In the genomic region with DNA sequence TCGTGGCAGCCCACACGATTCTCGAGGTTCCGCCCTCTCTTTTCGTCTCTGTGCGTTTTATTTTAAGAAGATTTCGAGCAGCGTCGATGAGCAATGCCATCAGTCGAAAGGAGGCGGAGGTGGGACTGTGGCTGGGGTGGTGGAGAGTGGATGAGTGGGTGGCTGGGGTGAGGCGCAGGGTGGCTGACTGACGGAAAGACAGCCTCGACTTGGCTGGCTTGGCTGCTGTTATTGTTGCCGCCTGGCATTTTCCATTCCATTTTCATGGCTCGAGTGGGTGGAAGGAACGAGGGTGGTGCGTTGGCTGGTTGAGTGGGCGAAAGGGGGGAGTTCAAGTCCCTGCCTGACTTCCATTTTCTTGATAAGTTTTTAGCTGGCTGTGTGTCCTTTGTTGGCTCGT, we compare ENCODE assay signal across 1 fruit fly cellular context.
TF ChIP-seq lines count a peak whose summit lies in the region.

No protein-coding gene starts in this region.

TF ChIP-seq in whole organism, embryonic, 481 proteins besides CTCF, POLR2A, EP300 and RAD21 (continued from another document and continues in another):
- peak; percentile 91 for TF ChIP-seq CG10543 (GFP tag; optimal IDR thresholded peaks at IDR 0.05; lab: Kevin White, UChicago)
- TF ChIP-seq pfk (GFP tag; optimal IDR thresholded peaks at IDR 0.05; lab: Kevin White, UChicago): no peak
- no peak for TF ChIP-seq CG14860 (GFP tag; IDR thresholded peaks at IDR 0.05; lab: Robert Waterston, UW; ENCODE audit: partially characterized antibody)
- no peak for TF ChIP-seq CG10366 (GFP tag; IDR thresholded peaks at IDR 0.05; lab: Robert Waterston, UW)
- TF ChIP-seq fd64A (GFP tag; optimal IDR thresholded peaks at IDR 0.05; lab: Kevin White, UChicago): no peak
- no peak for TF ChIP-seq hb (GFP tag; IDR thresholded peaks at IDR 0.05; lab: Robert Waterston, UW; ENCODE audit: partially characterized antibody)
- TF ChIP-seq Awh (GFP tag; IDR thresholded peaks at IDR 0.05; lab: Robert Waterston, UW): no peak
- TF ChIP-seq CG14441 (GFP tag; IDR thresholded peaks at IDR 0.05; lab: Robert Waterston, UW): no peak
- TF ChIP-seq tin (GFP tag; optimal IDR thresholded peaks at IDR 0.05; lab: Kevin White, UChicago): no peak
- TF ChIP-seq dimm (GFP tag; IDR thresholded peaks at IDR 0.05; lab: Robert Waterston, UW): no peak
- no peak for TF ChIP-seq CG7745 (tag; optimal IDR thresholded peaks at IDR 0.05; lab: Kevin White, UChicago)
- TF ChIP-seq Stat92E (GFP tag; optimal IDR thresholded peaks at IDR 0.05; lab: Kevin White, UChicago): no peak
- no peak for TF ChIP-seq twi (tag; optimal IDR thresholded peaks at IDR 0.05; lab: Kevin White, UChicago)
- TF ChIP-seq hkb (optimal IDR thresholded peaks at IDR 0.05; lab: Kevin White, UChicago): no peak
- TF ChIP-seq hkb (GFP tag; IDR thresholded peaks at IDR 0.05; lab: Robert Waterston, UW): no peak
- TF ChIP-seq CG10274 (GFP tag; optimal IDR thresholded peaks at IDR 0.05; lab: Kevin White, UChicago): no peak
- no peak for TF ChIP-seq CG15696 (tag; optimal IDR thresholded peaks at IDR 0.05; lab: Kevin White, UChicago)
- no peak for TF ChIP-seq CG8924 (tag; optimal IDR thresholded peaks at IDR 0.05; lab: Kevin White, UChicago)
- TF ChIP-seq sc (optimal IDR thresholded peaks at IDR 0.05; lab: Kevin White, UChicago): no peak
- TF ChIP-seq sc (GFP tag; optimal IDR thresholded peaks at IDR 0.05; lab: Kevin White, UChicago): no peak
- no peak for TF ChIP-seq CG7357 (GFP tag; IDR thresholded peaks at IDR 0.05; lab: Robert Waterston, UW)
- no peak for TF ChIP-seq CG12104 (GFP tag; optimal IDR thresholded peaks at IDR 0.05; lab: Kevin White, UChicago)
- TF ChIP-seq sqz (GFP tag; optimal IDR thresholded peaks at IDR 0.05; lab: Kevin White, UChicago): no peak
- TF ChIP-seq Rfx (GFP tag; IDR thresholded peaks at IDR 0.05; lab: Robert Waterston, UW): no peak
- peak; percentile 53 for TF ChIP-seq ash1 (GFP tag; optimal IDR thresholded peaks at IDR 0.05; lab: Kevin White, UChicago)
- TF ChIP-seq bsh (GFP tag; optimal IDR thresholded peaks at IDR 0.05; lab: Kevin White, UChicago): no peak
- TF ChIP-seq CG3838 (GFP tag; optimal IDR thresholded peaks at IDR 0.05; lab: Kevin White, UChicago): no peak
- no peak for TF ChIP-seq pho (GFP tag; optimal IDR thresholded peaks at IDR 0.05; lab: Kevin White, UChicago)
- no peak for TF ChIP-seq CG8281 (tag; optimal IDR thresholded peaks at IDR 0.05; lab: Kevin White, UChicago)
- TF ChIP-seq CG10959 (GFP tag; IDR thresholded peaks at IDR 0.05; lab: Robert Waterston, UW): no peak
- peak; percentile 97 for TF ChIP-seq sr (GFP tag; IDR thresholded peaks at IDR 0.05; lab: Robert Waterston, UW)
- no peak for TF ChIP-seq Abd-B (GFP tag; optimal IDR thresholded peaks at IDR 0.05; lab: Kevin White, UChicago)
- no peak for TF ChIP-seq CG11723 (GFP tag; optimal IDR thresholded peaks at IDR 0.05; lab: Kevin White, UChicago)
- no peak for TF ChIP-seq CG14965 (GFP tag; optimal IDR thresholded peaks at IDR 0.05; lab: Kevin White, UChicago; ENCODE audit: borderline replicate concordance)
- TF ChIP-seq CG12769 (tag; optimal IDR thresholded peaks at IDR 0.05; lab: Kevin White, UChicago): peak; percentile 93
- TF ChIP-seq da (GFP tag; optimal IDR thresholded peaks at IDR 0.05; lab: Kevin White, UChicago): no peak
- no peak for TF ChIP-seq CG17361 (GFP tag; IDR thresholded peaks at IDR 0.05; lab: Robert Waterston, UW)
- TF ChIP-seq ro (GFP tag; IDR thresholded peaks at IDR 0.05; lab: Robert Waterston, UW): no peak
- no peak for TF ChIP-seq org-1 (GFP tag; optimal IDR thresholded peaks at IDR 0.05; lab: Kevin White, UChicago)
- TF ChIP-seq sug (tag; optimal IDR thresholded peaks at IDR 0.05; lab: Kevin White, UChicago): peak; percentile 28
- no peak for TF ChIP-seq CG1233 (GFP tag; optimal IDR thresholded peaks at IDR 0.05; lab: Kevin White, UChicago)
- no peak for TF ChIP-seq CkIIα-i1 (GFP tag; IDR thresholded peaks at IDR 0.05; lab: Robert Waterston, UW)
- TF ChIP-seq CG10321 (GFP tag; IDR thresholded peaks at IDR 0.05; lab: Robert Waterston, UW): no peak
- no peak for TF ChIP-seq ham (GFP tag; IDR thresholded peaks at IDR 0.05; lab: Robert Waterston, UW)
- no peak for TF ChIP-seq nerfin-2 (GFP tag; IDR thresholded peaks at IDR 0.05; lab: Robert Waterston, UW; ENCODE audit: partially characterized antibody)
- 0 out of 3 replicates have a peak, but pooled peaks have one; percentile 27 for TF ChIP-seq Optix (GFP tag; IDR thresholded peaks at IDR 0.05; lab: Robert Waterston, UW)
- no peak for TF ChIP-seq CG16815 (GFP tag; optimal IDR thresholded peaks at IDR 0.05; lab: Kevin White, UChicago)
- TF ChIP-seq yki (optimal IDR thresholded peaks at IDR 0.05; lab: Kevin White, UChicago): no peak
- TF ChIP-seq mirr (GFP tag; optimal IDR thresholded peaks at IDR 0.05; lab: Kevin White, UChicago): peak; percentile 18
- peak; percentile 5 for TF ChIP-seq Nf-YC (tag; optimal IDR thresholded peaks at IDR 0.05; lab: Kevin White, UChicago)
- no peak for TF ChIP-seq gsb (GFP tag; IDR thresholded peaks at IDR 0.05; lab: Robert Waterston, UW)
- no peak for TF ChIP-seq lmd (GFP tag; IDR thresholded peaks at IDR 0.05; lab: Robert Waterston, UW)
- TF ChIP-seq CG9876 (GFP tag; optimal IDR thresholded peaks at IDR 0.05; lab: Kevin White, UChicago): no peak
- no peak for TF ChIP-seq CG33213 (GFP tag; optimal IDR thresholded peaks at IDR 0.05; lab: Kevin White, UChicago)
- TF ChIP-seq HLHmδ (GFP tag; optimal IDR thresholded peaks at IDR 0.05; lab: Kevin White, UChicago): no peak
- TF ChIP-seq gro (GFP tag; optimal IDR thresholded peaks at IDR 0.05; lab: Kevin White, UChicago): no peak
- no peak for TF ChIP-seq CG4820 (GFP tag; optimal IDR thresholded peaks at IDR 0.05; lab: Kevin White, UChicago)
- TF ChIP-seq luna (GFP tag; optimal IDR thresholded peaks at IDR 0.05; lab: Kevin White, UChicago): no peak
- TF ChIP-seq Nf-YB (GFP tag; optimal IDR thresholded peaks at IDR 0.05; lab: Kevin White, UChicago): no peak
- TF ChIP-seq CG6683 (GFP tag; optimal IDR thresholded peaks at IDR 0.05; lab: Kevin White, UChicago): no peak
- TF ChIP-seq nerfin-1 (tag; optimal IDR thresholded peaks at IDR 0.05; lab: Kevin White, UChicago): no peak
- TF ChIP-seq grn (GFP tag; optimal IDR thresholded peaks at IDR 0.05; lab: Kevin White, UChicago): no peak
- TF ChIP-seq MESR4 (GFP tag; optimal IDR thresholded peaks at IDR 0.05; lab: Kevin White, UChicago): no peak
- TF ChIP-seq dysf (GFP tag; IDR thresholded peaks at IDR 0.05; lab: Robert Waterston, UW): no peak
- no peak for TF ChIP-seq BEAF-32 (GFP tag; optimal IDR thresholded peaks at IDR 0.05; lab: Kevin White, UChicago)
- TF ChIP-seq Hand (GFP tag; optimal IDR thresholded peaks at IDR 0.05; lab: Kevin White, UChicago): no peak
- TF ChIP-seq dpn (GFP tag; optimal IDR thresholded peaks at IDR 0.05; lab: Kevin White, UChicago): no peak
- TF ChIP-seq hth (optimal IDR thresholded peaks at IDR 0.05; lab: Kevin White, UChicago): no peak
- TF ChIP-seq CG6791 (GFP tag; IDR thresholded peaks at IDR 0.05; lab: Robert Waterston, UW; ENCODE audit: partially characterized antibody): no peak
- no peak for TF ChIP-seq GATAe (GFP tag; conservative IDR thresholded peaks at IDR 0.05; lab: Robert Waterston, UW)
- TF ChIP-seq HmgD (GFP tag; optimal IDR thresholded peaks at IDR 0.05; lab: Kevin White, UChicago): no peak
- TF ChIP-seq Hr78 (GFP tag; optimal IDR thresholded peaks at IDR 0.05; lab: Kevin White, UChicago): no peak
- TF ChIP-seq crp (GFP tag; optimal IDR thresholded peaks at IDR 0.05; lab: Kevin White, UChicago): no peak
- no peak; the same call in 1 of the 2 replicates for TF ChIP-seq amos (GFP tag; IDR thresholded peaks at IDR 0.05; lab: Robert Waterston, UW; ENCODE audit: partially characterized antibody)
- no peak for TF ChIP-seq CG8944 (GFP tag; optimal IDR thresholded peaks at IDR 0.05; lab: Kevin White, UChicago)
- TF ChIP-seq ttk (GFP tag; IDR thresholded peaks at IDR 0.05; lab: Robert Waterston, UW): peak; percentile 50; the same call in 1 of the 2 replicates
- TF ChIP-seq Hmx (GFP tag; optimal IDR thresholded peaks at IDR 0.05; lab: Kevin White, UChicago): no peak
- TF ChIP-seq zf30C (GFP tag; optimal IDR thresholded peaks at IDR 0.05; lab: Kevin White, UChicago): no peak
- peak; percentile 42 for TF ChIP-seq sd (tag; optimal IDR thresholded peaks at IDR 0.05; lab: Kevin White, UChicago)
- TF ChIP-seq Jarid2 (GFP tag; optimal IDR thresholded peaks at IDR 0.05; lab: Kevin White, UChicago): no peak
- TF ChIP-seq ac (GFP tag; optimal IDR thresholded peaks at IDR 0.05; lab: Kevin White, UChicago): no peak
- no peak for TF ChIP-seq disco-r (GFP tag; optimal IDR thresholded peaks at IDR 0.05; lab: Kevin White, UChicago)
- no peak for TF ChIP-seq nau (GFP tag; optimal IDR thresholded peaks at IDR 0.05; lab: Kevin White, UChicago)
- peak; percentile 70 for TF ChIP-seq Adf1 (GFP tag; IDR thresholded peaks at IDR 0.05; lab: Robert Waterston, UW)
- no peak for TF ChIP-seq zfh2 (GFP tag; optimal IDR thresholded peaks at IDR 0.05; lab: Kevin White, UChicago)
- TF ChIP-seq btn (GFP tag; optimal IDR thresholded peaks at IDR 0.05; lab: Kevin White, UChicago): no peak
- no peak for TF ChIP-seq CG4360 (GFP tag; IDR thresholded peaks at IDR 0.05; lab: Robert Waterston, UW)
- TF ChIP-seq Vsx1 (GFP tag; optimal IDR thresholded peaks at IDR 0.05; lab: Kevin White, UChicago): no peak
- no peak for TF ChIP-seq vnd (GFP tag; IDR thresholded peaks at IDR 0.05; lab: Robert Waterston, UW; ENCODE audit: partially characterized antibody)
- no peak for TF ChIP-seq her (GFP tag; optimal IDR thresholded peaks at IDR 0.05; lab: Kevin White, UChicago)
- TF ChIP-seq Oli (tag; optimal IDR thresholded peaks at IDR 0.05; lab: Kevin White, UChicago): no peak
- no peak for TF ChIP-seq YL-1 (GFP tag; optimal IDR thresholded peaks at IDR 0.05; lab: Kevin White, UChicago)
- 0 out of 2 replicates have a peak, but pooled peaks have one; percentile 37 for TF ChIP-seq CG16779 (GFP tag; IDR thresholded peaks at IDR 0.05; lab: Robert Waterston, UW)
- no peak for TF ChIP-seq CG6254 (GFP tag; optimal IDR thresholded peaks at IDR 0.05; lab: Kevin White, UChicago)
- no peak for TF ChIP-seq zen (tag; optimal IDR thresholded peaks at IDR 0.05; lab: Kevin White, UChicago)
- TF ChIP-seq HHEX (GFP tag; optimal IDR thresholded peaks at IDR 0.05; lab: Kevin White, UChicago): no peak
- no peak for TF ChIP-seq CG10267 (tag; optimal IDR thresholded peaks at IDR 0.05; lab: Kevin White, UChicago)
- no peak for TF ChIP-seq CG6813 (GFP tag; optimal IDR thresholded peaks at IDR 0.05; lab: Kevin White, UChicago)
- peak; percentile 2 for TF ChIP-seq CG31365 (tag; optimal IDR thresholded peaks at IDR 0.05; lab: Kevin White, UChicago)
- no peak for TF ChIP-seq cad (GFP tag; optimal IDR thresholded peaks at IDR 0.05; lab: Kevin White, UChicago)
- TF ChIP-seq esg (GFP tag; conservative IDR thresholded peaks at IDR 0.05; lab: Robert Waterston, UW): no peak
- 0 out of 2 replicates have a peak, but pooled peaks have one; percentile 22 for TF ChIP-seq bbx (GFP tag; IDR thresholded peaks at IDR 0.05; lab: Robert Waterston, UW; ENCODE audit: partially characterized antibody)
- no peak for TF ChIP-seq psq (GFP tag; optimal IDR thresholded peaks at IDR 0.05; lab: Kevin White, UChicago)
- no peak for TF ChIP-seq Fer1 (GFP tag; optimal IDR thresholded peaks at IDR 0.05; lab: Kevin White, UChicago)
- no peak for TF ChIP-seq bab2 (GFP tag; optimal IDR thresholded peaks at IDR 0.05; lab: Kevin White, UChicago)
- TF ChIP-seq Mrtf (GFP tag; IDR thresholded peaks at IDR 0.05; lab: Robert Waterston, UW): no peak
- TF ChIP-seq CG5180 (GFP tag; optimal IDR thresholded peaks at IDR 0.05; lab: Kevin White, UChicago): peak; percentile 13
- TF ChIP-seq CG3847 (GFP tag; IDR thresholded peaks at IDR 0.05; lab: Robert Waterston, UW): no peak
- no peak for TF ChIP-seq wdn (GFP tag; IDR thresholded peaks at IDR 0.05; lab: Robert Waterston, UW)
- no peak for TF ChIP-seq CG10209 (GFP tag; optimal IDR thresholded peaks at IDR 0.05; lab: Kevin White, UChicago)
- TF ChIP-seq jumu (GFP tag; optimal IDR thresholded peaks at IDR 0.05; lab: Kevin White, UChicago): no peak
- no peak for TF ChIP-seq dmrt11E (tag; optimal IDR thresholded peaks at IDR 0.05; lab: Kevin White, UChicago)
- TF ChIP-seq Med (GFP tag; lab: Kevin White, UChicago): peak; percentile 63
- TF ChIP-seq kni (GFP tag; optimal IDR thresholded peaks at IDR 0.05; lab: Kevin White, UChicago): peak; percentile 2
- TF ChIP-seq chm (GFP tag; IDR thresholded peaks at IDR 0.05; lab: Robert Waterston, UW): no peak
- 0 out of 2 replicates have a peak, but pooled peaks have one; percentile 13 for TF ChIP-seq Drgx (GFP tag; IDR thresholded peaks at IDR 0.05; lab: Robert Waterston, UW)
- TF ChIP-seq Dbx (GFP tag; IDR thresholded peaks at IDR 0.05; lab: Robert Waterston, UW): peak; percentile 58; the same call in 2 of the 3 replicates
- TF ChIP-seq CG14014 (GFP tag; IDR thresholded peaks at IDR 0.05; lab: Robert Waterston, UW): no peak
- TF ChIP-seq CG16813 (GFP tag; IDR thresholded peaks at IDR 0.05; lab: Robert Waterston, UW; ENCODE audit: partially characterized antibody): 0 out of 3 replicates have a peak, but pooled peaks have one; percentile 10
- no peak for TF ChIP-seq ssp (GFP tag; IDR thresholded peaks at IDR 0.05; lab: Robert Waterston, UW)
- TF ChIP-seq CG42726 (GFP tag; IDR thresholded peaks at IDR 0.05; lab: Robert Waterston, UW; ENCODE audit: partially characterized antibody): no peak
- TF ChIP-seq crol (GFP tag; IDR thresholded peaks at IDR 0.05; lab: Robert Waterston, UW): peak; percentile 94
- no peak for TF ChIP-seq wek (GFP tag; optimal IDR thresholded peaks at IDR 0.05; lab: Kevin White, UChicago)
- no peak for TF ChIP-seq gcm2 (GFP tag; optimal IDR thresholded peaks at IDR 0.05; lab: Kevin White, UChicago)
- TF ChIP-seq CG1602 (GFP tag; optimal IDR thresholded peaks at IDR 0.05; lab: Kevin White, UChicago): no peak
- TF ChIP-seq E2f1 (GFP tag; IDR thresholded peaks at IDR 0.05; lab: Robert Waterston, UW): no peak
- no peak for TF ChIP-seq peb (GFP tag; IDR thresholded peaks at IDR 0.05; lab: Robert Waterston, UW)
- TF ChIP-seq chinmo (GFP tag; IDR thresholded peaks at IDR 0.05; lab: Robert Waterston, UW; ENCODE audit: partially characterized antibody): peak; percentile 87; the same call in 3 of the 4 replicates
- no peak for TF ChIP-seq ATbp (GFP tag; optimal IDR thresholded peaks at IDR 0.05; lab: Kevin White, UChicago)
- no peak for TF ChIP-seq mld (GFP tag; IDR thresholded peaks at IDR 0.05; lab: Robert Waterston, UW; ENCODE audit: partially characterized antibody)
- TF ChIP-seq mam (GFP tag; optimal IDR thresholded peaks at IDR 0.05; lab: Kevin White, UChicago): no peak
- no peak for TF ChIP-seq CG10654 (GFP tag; optimal IDR thresholded peaks at IDR 0.05; lab: Kevin White, UChicago)
